Worm (Caenorhabditis elegans) whole organism, late embryonic: Measurements from ENCODE around the gene nhr-61.

ENCODE experiments used
- ama-1 ChIP-seq: fragments of 150-350 bp; optimal IDR thresholded peaks from 2 replicates; lab custom pipeline; 2014
- dmd-4 ChIP-seq: sonication (generic microtip); optimal IDR thresholded peaks from 2 replicates; lab custom pipeline; 2016; ENCODE audit warnings: borderline replicate concordance, missing genetic modification characterization, missing compliant biosample characterization
- elt-2 ChIP-seq: sonication (generic microtip); optimal IDR thresholded peaks from 2 replicates; lab custom pipeline; 2016; ENCODE audit warnings: missing genetic modification reagents, missing genetic modification characterization, missing compliant biosample characterization
- fkh-10 ChIP-seq: fragments of 150-350 bp; optimal IDR thresholded peaks from 2 replicates; lab custom pipeline; 2014; ENCODE audit warnings: missing biosample characterization, missing genetic modification reagents, missing genetic modification characterization
- lim-6 ChIP-seq: sonication (generic microtip); optimal IDR thresholded peaks from 2 replicates; lab custom pipeline; 2016; ENCODE audit warnings: missing genetic modification characterization, missing compliant biosample characterization
- pag-3 ChIP-seq: sonication (generic microtip); optimal IDR thresholded peaks from 2 replicates; lab custom pipeline; 2016; ENCODE audit warnings: missing compliant biosample characterization, missing genetic modification characterization, borderline replicate concordance
- syd-9 ChIP-seq: sonication (generic microtip); optimal IDR thresholded peaks from 2 replicates; lab custom pipeline; 2016; ENCODE audit warnings: mild to moderate bottlenecking, missing genetic modification characterization, moderate library complexity, missing compliant biosample characterization

- TF ChIP-seq elt-2: no peak
- no peak for TF ChIP-seq lim-6 (tag; lab: Kevin White, UChicago)
- no peak for TF ChIP-seq syd-9
- no peak for TF ChIP-seq fkh-10
- no peak for TF ChIP-seq pag-3 (tag; lab: Kevin White, UChicago)
- no peak for TF ChIP-seq dmd-4
- no peak for TF ChIP-seq ama-1 (lab: Kevin White, UChicago)
Measured at ce11 chrII:14799367-14799766, 19.0 kb downstream of the nhr-61 start.
